Worm (Caenorhabditis elegans) whole organism, mixed stage, embryonic: ENCODE results near the gene egl-17.

Source experiments
- M03D4.4 ChIP-seq: sonication (generic microtip); optimal IDR thresholded peaks from 2 replicates; lab custom pipeline; 2017; ENCODE audit warnings: mild to moderate bottlenecking, missing genetic modification characterization, missing compliant biosample characterization
- bed-3 ChIP-seq: fragments of 200-800 bp; sonication (Bioruptor generic); optimal IDR thresholded peaks from 3 replicates; lab custom pipeline; 2018; ENCODE audit warnings: mild to moderate bottlenecking, missing genetic modification characterization, moderate library complexity, missing compliant biosample characterization
- blmp-1 ChIP-seq: fragments of 150-350 bp; optimal IDR thresholded peaks from 2 replicates; lab custom pipeline; 2014; ENCODE audit warnings: missing biosample characterization, missing genetic modification characterization
- ceh-39 ChIP-seq: fragments of 150-350 bp; optimal IDR thresholded peaks from 2 replicates; lab custom pipeline; 2014; ENCODE audit warnings: missing biosample characterization, missing genetic modification characterization
- ceh-43 ChIP-seq: fragments of 200-800 bp; sonication (Bioruptor generic); optimal IDR thresholded peaks from 2 replicates; lab custom pipeline; 2018; ENCODE audit warnings: mild to moderate bottlenecking, missing genetic modification characterization, moderate library complexity, missing compliant biosample characterization
- ceh-83 ChIP-seq: fragments of 200-800 bp; sonication (Bioruptor generic); optimal IDR thresholded peaks from 2 replicates; lab custom pipeline; 2018; ENCODE audit warnings: mild to moderate bottlenecking, missing genetic modification characterization, missing compliant biosample characterization
- ces-1 ChIP-seq: fragments of 150-350 bp; optimal IDR thresholded peaks from 2 replicates; lab custom pipeline; 2014; ENCODE audit warnings: missing biosample characterization, missing genetic modification reagents, missing genetic modification characterization
- cnd-1 ChIP-seq: fragments of 200-800 bp; sonication (Bioruptor generic); optimal IDR thresholded peaks from 2 replicates; lab custom pipeline; 2018; ENCODE audit warnings: mild to moderate bottlenecking, missing genetic modification characterization, missing compliant biosample characterization
- drap-1 ChIP-seq: fragments of 200-800 bp; sonication (Bioruptor generic); optimal IDR thresholded peaks from 3 replicates; lab custom pipeline; 2018; ENCODE audit warnings: mild to moderate bottlenecking, missing genetic modification characterization, missing compliant biosample characterization
- elt-1 ChIP-seq: sonication (generic microtip); optimal IDR thresholded peaks from 2 replicates; lab custom pipeline; 2017; ENCODE audit warnings: missing genetic modification characterization, mild to moderate bottlenecking, missing compliant biosample characterization, antibody characterized with exemption, moderate library complexity, borderline replicate concordance; ENCODE audit not compliant: insufficient read depth
- elt-3 ChIP-seq: fragments of 150-350 bp; optimal IDR thresholded peaks from 2 replicates; lab custom pipeline; 2014; ENCODE audit warnings: missing biosample characterization, missing genetic modification characterization
- flh-1 ChIP-seq: fragments of 200-800 bp; sonication (Bioruptor generic); optimal IDR thresholded peaks from 2 replicates; lab custom pipeline; 2018; ENCODE audit warnings: mild to moderate bottlenecking, missing genetic modification characterization, moderate library complexity, missing compliant biosample characterization
- ham-2 ChIP-seq: fragments of 200-800 bp; sonication (Bioruptor generic); optimal IDR thresholded peaks from 2 replicates; lab custom pipeline; 2018; ENCODE audit warnings: mild to moderate bottlenecking, missing genetic modification characterization, missing compliant biosample characterization
- hlh-1 ChIP-seq: fragments of 150-350 bp; optimal IDR thresholded peaks from 2 replicates; lab custom pipeline; 2014; ENCODE audit warnings: missing biosample characterization, missing genetic modification reagents, missing genetic modification characterization
- lin-13 ChIP-seq: fragments of 150-350 bp; optimal IDR thresholded peaks from 2 replicates; lab custom pipeline; 2014; ENCODE audit warnings: missing biosample characterization, missing genetic modification characterization
- lin-32 ChIP-seq: fragments of 200-800 bp; sonication (Bioruptor generic); optimal IDR thresholded peaks from 2 replicates; lab custom pipeline; 2018; ENCODE audit warnings: mild to moderate bottlenecking, missing genetic modification characterization, missing compliant biosample characterization
- lsy-2 ChIP-seq: fragments of 150-350 bp; optimal IDR thresholded peaks from 2 replicates; lab custom pipeline; 2014; ENCODE audit warnings: missing biosample characterization, missing genetic modification characterization
- mab-5 ChIP-seq: fragments of 150-350 bp; optimal IDR thresholded peaks from 2 replicates; lab custom pipeline; 2014; ENCODE audit warnings: missing biosample characterization, missing genetic modification characterization
- mep-1 ChIP-seq: fragments of 150-350 bp; optimal IDR thresholded peaks from 2 replicates; lab custom pipeline; 2017; ENCODE audit warnings: missing biosample characterization, missing genetic modification reagents, missing genetic modification characterization, inconsistent platforms
- mls-2 ChIP-seq: sonication (generic microtip); optimal IDR thresholded peaks from 2 replicates; lab custom pipeline; 2016; ENCODE audit warnings: mild to moderate bottlenecking, missing genetic modification characterization, moderate library complexity, missing compliant biosample characterization
- nhr-12 ChIP-seq: fragments of 150-350 bp; optimal IDR thresholded peaks from 2 replicates; lab custom pipeline; 2014; ENCODE audit warnings: missing biosample characterization, missing genetic modification characterization
- nhr-2 ChIP-seq: fragments of 150-350 bp; optimal IDR thresholded peaks from 2 replicates; lab custom pipeline; 2014; ENCODE audit warnings: missing biosample characterization, missing genetic modification characterization
- nhr-237 ChIP-seq: fragments of 150-350 bp; optimal IDR thresholded peaks from 2 replicates; lab custom pipeline; 2014; ENCODE audit warnings: missing biosample characterization, missing genetic modification characterization
- nhr-28 ChIP-seq: fragments of 150-350 bp; optimal IDR thresholded peaks from 2 replicates; lab custom pipeline; 2014; ENCODE audit warnings: missing biosample characterization, missing genetic modification characterization
- nhr-76 ChIP-seq: sonication (generic microtip); optimal IDR thresholded peaks from 2 replicates; lab custom pipeline; 2017; ENCODE audit warnings: missing biosample characterization, missing genetic modification characterization
- pha-4 ChIP-seq: fragments of 150-350 bp; optimal IDR thresholded peaks from 2 replicates; lab custom pipeline; 2018; ENCODE audit warnings: missing biosample characterization, missing genetic modification reagents, missing genetic modification characterization
- sem-2 ChIP-seq: fragments of 200-800 bp; sonication (Bioruptor generic); optimal IDR thresholded peaks from 2 replicates; lab custom pipeline; 2018; ENCODE audit warnings: mild to moderate bottlenecking, missing genetic modification characterization, missing compliant biosample characterization
- snpc-4 ChIP-seq: fragments of 150-350 bp; optimal IDR thresholded peaks from 2 replicates; lab custom pipeline; 2014; ENCODE audit warnings: missing biosample characterization, missing genetic modification characterization
- sptf-1 ChIP-seq: sonication (generic microtip); optimal IDR thresholded peaks from 2 replicates; lab custom pipeline; 2017; ENCODE audit warnings: mild to moderate bottlenecking, missing genetic modification characterization, moderate library complexity, missing compliant biosample characterization
- tbx-8 ChIP-seq: fragments of 200-800 bp; sonication (Bioruptor generic); optimal IDR thresholded peaks from 2 replicates; lab custom pipeline; 2018; ENCODE audit warnings: mild to moderate bottlenecking, missing genetic modification characterization, moderate library complexity, missing compliant biosample characterization
- unc-120 ChIP-seq: sonication (generic microtip); optimal IDR thresholded peaks from 2 replicates; lab custom pipeline; 2017; ENCODE audit warnings: missing genetic modification characterization, missing compliant biosample characterization; ENCODE audit not compliant: poor library complexity, severe bottlenecking
- unc-39 ChIP-seq: fragments of 150-350 bp; optimal IDR thresholded peaks from 2 replicates; lab custom pipeline; 2014; ENCODE audit warnings: missing biosample characterization, missing genetic modification characterization
- unc-62 ChIP-seq: fragments of 150-350 bp; optimal IDR thresholded peaks from 2 replicates; lab custom pipeline; 2014; ENCODE audit warnings: missing biosample characterization, missing genetic modification reagents, missing genetic modification characterization
- zip-8 ChIP-seq: fragments of 150-350 bp; optimal IDR thresholded peaks from 2 replicates; lab custom pipeline; 2014; ENCODE audit warnings: missing biosample characterization, missing genetic modification characterization
- ztf-11 ChIP-seq: fragments of 150-350 bp; optimal IDR thresholded peaks from 2 replicates; lab custom pipeline; 2014; ENCODE audit warnings: missing biosample characterization, missing genetic modification characterization

Gene egl-17

ce11 chrX:530909-531308, 41.4 kb downstream of the egl-17 start, which contains the start of gene B0310.6:
Gene B0310.6, minus strand, starts transcription at chrX:531009.
- TF ChIP-seq ces-1 (GFP tag; lab: Kevin White, UChicago) (no peak), snpc-4 (tag; lab: Kevin White, UChicago) (no peak), mab-5 (tag; lab: Kevin White, UChicago) (no peak), nhr-12 (no peak), lsy-2 (tag; lab: Kevin White, UChicago) (no peak), M03D4.4 (tag; lab: Kevin White, UChicago) (no peak), unc-120 (no peak), flh-1 (GFP tag; lab: Kevin White, UChicago) (no peak), mep-1 (tag; lab: Kevin White, UChicago) (no peak)

- no peak for TF ChIP-seq ceh-83 (GFP tag; lab: Kevin White, UChicago)
- TF ChIP-seq nhr-237 (tag; lab: Kevin White, UChicago): peak; percentile 58
- peak; percentile 86 for TF ChIP-seq ceh-39 (tag; lab: Kevin White, UChicago)
- peak; percentile 19 for TF ChIP-seq ham-2 (GFP tag; lab: Kevin White, UChicago)
- TF ChIP-seq zip-8 (tag; lab: Kevin White, UChicago): no peak
- TF ChIP-seq unc-120: peak; percentile 62
- no peak for TF ChIP-seq snpc-4 (tag; lab: Kevin White, UChicago)
- no peak for TF ChIP-seq lin-32 (GFP tag; lab: Kevin White, UChicago)
- no peak for TF ChIP-seq mab-5 (tag; lab: Kevin White, UChicago)
- no peak for TF ChIP-seq drap-1 (GFP tag; lab: Kevin White, UChicago)
- TF ChIP-seq lin-13 (tag; lab: Kevin White, UChicago): peak; percentile 31
- peak; percentile 15 for TF ChIP-seq ceh-43 (GFP tag; lab: Kevin White, UChicago)
- peak; percentile 49 for TF ChIP-seq pha-4 (tag; lab: Kevin White, UChicago)
- TF ChIP-seq unc-39 (tag; lab: Kevin White, UChicago): no peak
- no peak for TF ChIP-seq elt-3
- TF ChIP-seq unc-62 (GFP tag; lab: Kevin White, UChicago): peak; percentile 82
- no peak for TF ChIP-seq M03D4.4 (tag; lab: Kevin White, UChicago)
- TF ChIP-seq nhr-76: no peak
- peak; percentile 37 for TF ChIP-seq mls-2 (tag; lab: Kevin White, UChicago)
- TF ChIP-seq blmp-1 (tag; lab: Kevin White, UChicago): no peak
- TF ChIP-seq elt-1 (tag; lab: Kevin White, UChicago): no peak
- peak; percentile 71 for TF ChIP-seq ces-1 (GFP tag; lab: Kevin White, UChicago)
- no peak for TF ChIP-seq bed-3 (GFP tag; lab: Kevin White, UChicago)
- peak; percentile 45 for TF ChIP-seq lsy-2 (tag; lab: Kevin White, UChicago)
- TF ChIP-seq nhr-28: no peak
- TF ChIP-seq mep-1 (tag; lab: Kevin White, UChicago): peak; percentile 42
- TF ChIP-seq flh-1 (GFP tag; lab: Kevin White, UChicago): no peak
- TF ChIP-seq tbx-8 (GFP tag; lab: Kevin White, UChicago): no peak
- peak; percentile 11 for TF ChIP-seq hlh-1
- TF ChIP-seq sem-2 (GFP tag; lab: Kevin White, UChicago): no peak
- TF ChIP-seq nhr-12: no peak
- no peak for TF ChIP-seq ztf-11 (tag; lab: Kevin White, UChicago)
- TF ChIP-seq nhr-2 (tag; lab: Kevin White, UChicago): peak; percentile 16
- TF ChIP-seq cnd-1 (tag; lab: Kevin White, UChicago): peak; percentile 23
- TF ChIP-seq sptf-1: peak; percentile 18
- TF ChIP-seq, all 35 proteins: peak for 16
Observed at ce11 chrX:535728-536127, 46.2 kb downstream of the egl-17 start, which contains the start of gene F28C10.3. Gene F28C10.3, minus strand, starts transcription at chrX:535828.

ce11 chrX:536365-536764, 46.9 kb downstream of the egl-17 start:
- no peak for TF ChIP-seq zip-8 (tag; lab: Kevin White, UChicago)
- no peak for TF ChIP-seq bed-3 (GFP tag; lab: Kevin White, UChicago)
- no peak for TF ChIP-seq nhr-237 (tag; lab: Kevin White, UChicago)
- no peak for TF ChIP-seq ztf-11 (tag; lab: Kevin White, UChicago)
- no peak for TF ChIP-seq sptf-1
- no peak for TF ChIP-seq mab-5 (tag; lab: Kevin White, UChicago)
- TF ChIP-seq, all 35 proteins: peak for 0
